Fruit fly (Drosophila melanogaster) whole organism, embryonic: ENCODE data around the gene roq.

Experiments
- Adf1 ChIP-seq: fragments of 200-800 bp; sonication (Bioruptor generic); IDR thresholded peaks from 2 replicates; pipeline ENCODE4 v1.3.6; 2022; ENCODE audit warnings: missing biosample characterization, missing genetic modification characterization
- Bdp1 ChIP-seq: fragments of 200-800 bp; sonication (Bioruptor generic); optimal IDR thresholded peaks from 3 replicates; lab custom pipeline; 2016; ENCODE audit warnings: missing biosample characterization, missing genetic modification characterization
- CG11247 ChIP-seq: fragments of 200-800 bp; sonication (Bioruptor generic); IDR thresholded peaks from 2 replicates; pipeline ENCODE4 v1.3.6; 2022; ENCODE audit warnings: missing biosample characterization, missing genetic modification characterization
- CG12659 ChIP-seq: fragments of 200-800 bp; sonication (Bioruptor generic); optimal IDR thresholded peaks from 3 replicates; lab custom pipeline; 2017; ENCODE audit warnings: mild to moderate bottlenecking, missing biosample characterization, missing genetic modification reagents, missing genetic modification characterization
- CG14441 ChIP-seq: fragments of 200-800 bp; sonication (Bioruptor generic); IDR thresholded peaks from 2 replicates; pipeline ENCODE4 v1.3.6; 2022; ENCODE audit warnings: missing biosample characterization, missing genetic modification characterization
- CG1603 ChIP-seq: fragments of 200-800 bp; sonication (Bioruptor generic); optimal IDR thresholded peaks from 2 replicates; lab custom pipeline; 2019; ENCODE audit warnings: missing biosample characterization, mild to moderate bottlenecking, missing genetic modification characterization, moderate library complexity
- CG16779 ChIP-seq: fragments of 200-800 bp; sonication (Bioruptor generic); IDR thresholded peaks from 2 replicates; pipeline ENCODE4 v1.3.6; 2022; ENCODE audit warnings: missing biosample characterization, missing genetic modification characterization
- CG2120 ChIP-seq: fragments of 200-800 bp; sonication (Bioruptor generic); optimal IDR thresholded peaks from 3 replicates; lab custom pipeline; 2016; ENCODE audit warnings: missing biosample characterization, missing genetic modification characterization
- CG34224 ChIP-seq: fragments of 200-800 bp; sonication (Bioruptor generic); IDR thresholded peaks from 3 replicates; pipeline ENCODE4 v1.3.6; 2022; ENCODE audit warnings: missing biosample characterization, missing genetic modification characterization; ENCODE audit not compliant: partially characterized antibody
- CG7745 ChIP-seq: fragments of 200-800 bp; sonication (Bioruptor generic); optimal IDR thresholded peaks from 2 replicates; lab custom pipeline; 2018; ENCODE audit warnings: missing biosample characterization, mild to moderate bottlenecking, missing genetic modification characterization, moderate library complexity
- CG7963 ChIP-seq: fragments of 200-800 bp; sonication (Bioruptor generic); IDR thresholded peaks from 3 replicates; pipeline ENCODE4 v1.3.6; 2022; ENCODE audit warnings: missing biosample characterization, missing genetic modification characterization; ENCODE audit not compliant: partially characterized antibody
- CG8290 ChIP-seq, 3 experiments: fragments of 200-800 bp; sonication (Bioruptor generic); optimal IDR thresholded peaks; 2 replicates each; lab custom pipeline; 2016 to 2019; ENCODE audit warnings: missing biosample characterization in 3 of 3, missing genetic modification characterization in 3 of 3, mild to moderate bottlenecking in 2 of 3, moderate library complexity in 1 of 3
- Dbx ChIP-seq: fragments of 200-800 bp; sonication (Bioruptor generic); IDR thresholded peaks from 3 replicates; pipeline ENCODE4 v1.3.6; 2022; ENCODE audit warnings: missing biosample characterization, missing genetic modification characterization
- Deaf1 ChIP-seq: fragments of 200-800 bp; optimal IDR thresholded peaks from 3 replicates; lab custom pipeline; 2019; ENCODE audit warnings: missing biosample characterization, mild to moderate bottlenecking, missing genetic modification characterization, moderate library complexity
- Hmr ChIP-seq: fragments of 200-800 bp; sonication (Bioruptor generic); optimal IDR thresholded peaks from 3 replicates; lab custom pipeline; 2017; ENCODE audit warnings: mild to moderate bottlenecking, missing biosample characterization, missing genetic modification reagents, missing genetic modification characterization
- Hr3 ChIP-seq: fragments of 200-800 bp; sonication (Bioruptor generic); optimal IDR thresholded peaks from 3 replicates; lab custom pipeline; 2016; ENCODE audit warnings: missing biosample characterization, missing genetic modification characterization
- Med ChIP-seq: fragments of 200-800 bp; sonication (Bioruptor generic); peaks from one replicate; lab custom pipeline; 2016; ENCODE audit warnings: missing biosample characterization, missing genetic modification characterization, mild to moderate bottlenecking, inconsistent platforms, moderate library complexity
- Meics ChIP-seq: fragments of 200-800 bp; sonication (Bioruptor generic); optimal IDR thresholded peaks from 2 replicates; lab custom pipeline; 2017; ENCODE audit warnings: missing biosample characterization, mild to moderate bottlenecking, missing genetic modification characterization
- NC2α ChIP-seq: fragments of 200-800 bp; sonication (Bioruptor generic); optimal IDR thresholded peaks from 2 replicates; lab custom pipeline; 2016; ENCODE audit warnings: missing biosample characterization, missing genetic modification characterization
- NFAT ChIP-seq: fragments of 200-800 bp; sonication (Bioruptor generic); IDR thresholded peaks from 2 replicates; pipeline ENCODE4 v1.3.6; 2022; ENCODE audit warnings: missing biosample characterization, missing genetic modification characterization
- Pdp1 ChIP-seq, 2 experiments: fragments of 200-800 bp; sonication (Bioruptor generic); optimal IDR thresholded peaks; 3 replicates each; lab custom pipeline; 2016; ENCODE audit warnings: missing biosample characterization in 2 of 2, missing genetic modification characterization in 2 of 2, mild to moderate bottlenecking in 1 of 2, moderate library complexity in 1 of 2
- Rfx ChIP-seq: fragments of 200-800 bp; sonication (Bioruptor generic); IDR thresholded peaks from 2 replicates; pipeline ENCODE4 v1.3.6; 2022; ENCODE audit warnings: missing biosample characterization, missing genetic modification characterization
- Taf1 ChIP-seq: fragments of 200-800 bp; sonication (Bioruptor generic); IDR thresholded peaks from 2 replicates; pipeline ENCODE4 v1.3.6; 2022; ENCODE audit warnings: missing biosample characterization, missing genetic modification characterization
- YL-1 ChIP-seq: fragments of 200-800 bp; sonication (Bioruptor generic); optimal IDR thresholded peaks from 3 replicates; lab custom pipeline; 2017; ENCODE audit warnings: missing biosample characterization, mild to moderate bottlenecking, missing genetic modification characterization
- ci ChIP-seq: fragments of 200-800 bp; sonication (Bioruptor generic); IDR thresholded peaks from 3 replicates; pipeline ENCODE4 v1.3.6; 2022; ENCODE audit warnings: missing biosample characterization, missing genetic modification characterization
- eve ChIP-seq, 2 experiments: fragments of >200 bp; optimal IDR thresholded peaks; 2 replicates each; lab custom pipeline; 2017; ENCODE audit warnings: missing biosample characterization in 2 of 2, missing genetic modification characterization in 2 of 2
- fd64A ChIP-seq: fragments of 200-800 bp; sonication (Bioruptor generic); optimal IDR thresholded peaks from 3 replicates; lab custom pipeline; 2018; ENCODE audit warnings: missing biosample characterization, mild to moderate bottlenecking, missing genetic modification characterization
- ftz-f1 ChIP-seq: fragments of 200-800 bp; sonication (Bioruptor generic); optimal IDR thresholded peaks from 2 replicates; lab custom pipeline; 2016; ENCODE audit warnings: missing biosample characterization, missing genetic modification characterization
- hb ChIP-seq: fragments of 200-800 bp; sonication (Bioruptor generic); IDR thresholded peaks from 3 replicates; pipeline ENCODE4 v1.3.6; 2022; ENCODE audit warnings: missing biosample characterization, missing genetic modification characterization; ENCODE audit not compliant: partially characterized antibody
- lmd ChIP-seq: fragments of 200-800 bp; sonication (Bioruptor generic); IDR thresholded peaks from 2 replicates; pipeline ENCODE4 v1.3.6; 2022; ENCODE audit warnings: missing biosample characterization, missing genetic modification characterization
- ranshi ChIP-seq: fragments of 200-800 bp; sonication (Bioruptor generic); IDR thresholded peaks from 2 replicates; pipeline ENCODE4 v1.3.6; 2022; ENCODE audit warnings: missing biosample characterization, missing genetic modification characterization
- row ChIP-seq: fragments of 200-800 bp; sonication (Bioruptor generic); IDR thresholded peaks from 3 replicates; pipeline ENCODE4 v1.3.6; 2022; ENCODE audit warnings: missing biosample characterization, missing genetic modification characterization
- sens ChIP-seq: fragments of 200-800 bp; sonication (Bioruptor generic); peaks from one replicate; lab custom pipeline; 2016; ENCODE audit warnings: missing biosample characterization, missing genetic modification characterization
- sob ChIP-seq: fragments of 200-800 bp; sonication (Bioruptor generic); IDR thresholded peaks from 2 replicates; pipeline ENCODE4 v1.3.6; 2022; ENCODE audit warnings: missing biosample characterization, missing genetic modification characterization
- twi ChIP-seq: fragments of 200-800 bp; optimal IDR thresholded peaks from 2 replicates; lab custom pipeline; 2019; ENCODE audit warnings: missing biosample characterization, mild to moderate bottlenecking, missing genetic modification characterization, moderate library complexity
- zf30C ChIP-seq: fragments of 200-800 bp; sonication (Bioruptor generic); optimal IDR thresholded peaks from 3 replicates; lab custom pipeline; 2018; ENCODE audit warnings: missing biosample characterization, mild to moderate bottlenecking, missing genetic modification characterization

The roq gene

DNA sequence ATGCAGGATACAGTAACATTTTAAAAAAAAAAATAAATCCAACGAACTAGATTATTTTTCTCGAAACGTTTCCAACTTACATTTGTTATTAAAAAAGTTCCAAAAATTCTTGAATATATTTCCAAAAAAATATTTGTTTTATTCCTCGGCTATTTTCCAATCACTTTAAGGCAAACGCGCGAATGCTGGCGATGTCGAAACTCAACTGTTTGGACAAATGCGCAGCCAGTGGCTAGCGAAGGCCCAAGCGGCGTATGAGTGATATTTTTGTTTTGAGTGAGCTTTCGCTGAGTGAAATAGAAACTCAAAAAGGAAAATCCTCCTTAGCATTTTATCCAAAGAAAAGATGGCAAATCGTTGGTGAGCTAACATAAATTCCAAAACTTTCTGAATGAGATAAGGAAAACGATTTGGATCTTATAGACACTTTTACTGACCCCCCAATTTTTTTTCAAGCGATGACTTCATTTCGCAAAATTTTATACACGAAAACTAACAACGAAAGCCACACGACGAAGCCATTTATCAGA lies 19.1 kb downstream of the roq start, which contains the start of gene ringer (continued):
- TF ChIP-seq NFAT (GFP tag; lab: Robert Waterston, UW) (no peak), Dbx (GFP tag; lab: Robert Waterston, UW) (0 out of 3 replicates have a peak, but pooled peaks have one; percentile 31), CG7963 (no peak), Deaf1 (peak; percentile 65), CG1603 (no peak), ftz-f1 (GFP tag; lab: Kevin White, UChicago) (peak; percentile 9), CG16779 (no peak), lmd (GFP tag; lab: Robert Waterston, UW) (no peak), Bdp1 (GFP tag; lab: Kevin White, UChicago) (no peak), ranshi (GFP tag; lab: Robert Waterston, UW) (no peak), Hr3 (GFP tag; lab: Kevin White, UChicago) (no peak), CG8290 (GFP tag; optimal IDR thresholded peaks at IDR 0.05; lab: Kevin White, UChicago) (no peak), CG8290 (tag; optimal IDR thresholded peaks at IDR 0.05; lab: Kevin White, UChicago) (peak in 1 of 2 experiments; percentile 52), zf30C (GFP tag; lab: Kevin White, UChicago) (no peak), Adf1 (peak; percentile 8; the same call in 1 of the 2 replicates), CG34224 (GFP tag; lab: Robert Waterston, UW) (no peak), CG7745 (tag; lab: Kevin White, UChicago) (no peak), Meics (GFP tag; lab: Kevin White, UChicago) (peak; percentile 33), YL-1 (GFP tag; lab: Kevin White, UChicago) (no peak), sob (GFP tag; lab: Robert Waterston, UW) (0 out of 2 replicates have a peak, but pooled peaks have one; percentile 21), CG12659 (peak; percentile 8), Hmr (GFP tag; lab: Kevin White, UChicago) (peak; percentile 48), hb (GFP tag; lab: Robert Waterston, UW) (no peak)

DNA sequence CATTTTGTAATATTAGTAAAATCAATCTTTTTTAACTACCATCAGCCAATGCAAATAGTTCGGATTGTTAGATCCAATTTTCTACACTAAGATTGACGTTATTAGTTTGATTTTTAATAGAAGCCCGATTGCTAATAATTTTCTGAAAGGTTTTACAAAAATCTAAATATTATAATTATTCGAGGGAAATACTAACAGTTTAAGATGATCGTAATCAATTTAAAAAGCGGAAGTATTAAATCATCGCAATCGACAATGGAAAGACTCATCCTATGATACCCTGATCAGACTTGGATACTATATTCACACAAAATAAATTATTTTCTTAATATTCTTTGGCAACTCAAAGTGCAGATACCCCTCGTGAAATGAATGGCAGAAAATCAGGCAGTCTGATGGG lies 20.5 kb downstream of the roq start:
- peak; percentile 74 for TF ChIP-seq Med (GFP tag; lab: Kevin White, UChicago)
- TF ChIP-seq CG2120 (GFP tag; lab: Kevin White, UChicago): peak; percentile 11
- TF ChIP-seq Taf1: 0 out of 2 replicates have a peak, but pooled peaks have one; percentile 20
- TF ChIP-seq fd64A (GFP tag; lab: Kevin White, UChicago): no peak
- 0 out of 3 replicates have a peak, but pooled peaks have one; percentile 20 for TF ChIP-seq row
- no peak for TF ChIP-seq twi (tag; lab: Kevin White, UChicago)
- no peak for TF ChIP-seq Rfx
- no peak for TF ChIP-seq NC2α (GFP tag; lab: Kevin White, UChicago)
- TF ChIP-seq ci: no peak
- TF ChIP-seq sens (GFP tag; lab: Kevin White, UChicago): peak; percentile 11

DNA sequence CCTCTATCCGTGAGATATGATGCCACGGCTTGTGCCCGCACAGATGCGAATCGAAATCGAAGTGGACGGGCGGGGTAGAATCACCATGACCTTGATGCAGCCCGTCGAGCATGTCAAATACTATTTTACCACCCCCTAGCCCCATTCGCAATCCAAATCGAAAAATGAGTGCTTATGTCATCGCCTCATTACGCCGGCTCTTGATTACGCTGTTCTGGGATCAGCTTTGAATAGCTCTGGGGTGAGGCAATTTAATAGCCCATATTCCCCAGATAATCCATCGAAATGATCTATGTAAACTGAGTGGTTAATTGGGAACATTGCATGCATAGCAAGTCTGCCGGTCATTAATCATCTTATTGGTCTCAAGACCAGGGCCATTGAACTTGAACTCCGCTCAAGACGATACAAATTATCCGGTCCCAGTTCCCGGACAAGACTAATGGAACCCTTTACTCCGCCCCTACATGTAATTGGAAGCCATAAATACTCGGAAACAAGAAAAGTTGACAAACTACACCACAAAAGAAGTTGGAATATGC lies 21.1 kb downstream of the roq start:
- TF ChIP-seq eve (GFP tag; optimal IDR thresholded peaks at IDR 0.05; lab: Kevin White, UChicago) (no peak), CG14441 (0 out of 2 replicates have a peak, but pooled peaks have one; percentile 34), CG11247 (no peak), Pdp1 (GFP tag; optimal IDR thresholded peaks at IDR 0.05; lab: Kevin White, UChicago) (peak in 1 of 2 experiments; percentile 90)
